Fruit fly (Drosophila melanogaster) whole organism, embryonic: ENCODE data around the gene TwdlV.

ENCODE experiments used
- C15 ChIP-seq: fragments of 200-800 bp; sonication (Bioruptor generic); IDR thresholded peaks from 3 replicates; pipeline ENCODE4 v1.3.6; 2022; ENCODE audit warnings: missing biosample characterization, missing genetic modification characterization
- CG11560 ChIP-seq: fragments of 200-800 bp; sonication (Bioruptor generic); IDR thresholded peaks from 3 replicates; pipeline ENCODE4 v1.3.6; 2022; ENCODE audit warnings: missing biosample characterization, missing genetic modification characterization
- CG11695 ChIP-seq: fragments of 200-800 bp; sonication (Bioruptor generic); IDR thresholded peaks from 3 replicates; pipeline ENCODE4 v1.3.6; 2022; ENCODE audit warnings: missing biosample characterization, missing genetic modification characterization
- CG12744 ChIP-seq: fragments of 200-800 bp; sonication (Bioruptor generic); optimal IDR thresholded peaks from 2 replicates; lab custom pipeline; 2016; ENCODE audit warnings: missing biosample characterization, missing genetic modification characterization
- CG13424 ChIP-seq: fragments of 200-800 bp; sonication (Bioruptor generic); optimal IDR thresholded peaks from 2 replicates; lab custom pipeline; 2019; ENCODE audit warnings: missing biosample characterization, mild to moderate bottlenecking, missing genetic modification characterization, moderate library complexity
- CG13775 ChIP-seq: fragments of 200-800 bp; sonication (Bioruptor generic); optimal IDR thresholded peaks from 3 replicates; lab custom pipeline; 2017; ENCODE audit warnings: missing biosample characterization, mild to moderate bottlenecking, missing genetic modification characterization
- CG14710 ChIP-seq: fragments of 200-800 bp; sonication (Bioruptor generic); optimal IDR thresholded peaks from 3 replicates; lab custom pipeline; 2019; ENCODE audit warnings: missing biosample characterization, mild to moderate bottlenecking, missing genetic modification characterization, moderate library complexity
- CG15011 ChIP-seq: fragments of 200-800 bp; sonication (Bioruptor generic); optimal IDR thresholded peaks from 3 replicates; lab custom pipeline; 2018; ENCODE audit warnings: missing biosample characterization, mild to moderate bottlenecking, missing genetic modification characterization
- CG1529 ChIP-seq: fragments of 200-800 bp; sonication (Bioruptor generic); optimal IDR thresholded peaks from 3 replicates; lab custom pipeline; 2018; ENCODE audit warnings: missing biosample characterization, missing genetic modification characterization
- CG15514 ChIP-seq: fragments of 200-800 bp; sonication (Bioruptor generic); optimal IDR thresholded peaks from 3 replicates; lab custom pipeline; 2017; ENCODE audit warnings: missing biosample characterization, missing genetic modification characterization, mild to moderate bottlenecking, moderate library complexity, missing genetic modification reagents
- CG17359 ChIP-seq: fragments of 200-800 bp; sonication (Bioruptor generic); optimal IDR thresholded peaks from 3 replicates; lab custom pipeline; 2018; ENCODE audit warnings: missing biosample characterization, mild to moderate bottlenecking, missing genetic modification characterization, moderate library complexity
- CG17361 ChIP-seq: fragments of 200-800 bp; sonication (Bioruptor generic); IDR thresholded peaks from 3 replicates; pipeline ENCODE4 v1.3.6; 2022; ENCODE audit warnings: missing biosample characterization, missing genetic modification characterization
- CG2116 ChIP-seq: fragments of 200-800 bp; sonication (Bioruptor generic); optimal IDR thresholded peaks from 3 replicates; lab custom pipeline; 2018; ENCODE audit warnings: missing biosample characterization, mild to moderate bottlenecking, missing genetic modification characterization
- CG30403 ChIP-seq: fragments of 200-800 bp; sonication (Bioruptor generic); optimal IDR thresholded peaks from 3 replicates; lab custom pipeline; 2016; ENCODE audit warnings: missing biosample characterization, missing genetic modification characterization
- CG3995 ChIP-seq: fragments of 200-800 bp; sonication (Bioruptor generic); optimal IDR thresholded peaks from 3 replicates; lab custom pipeline; 2016; ENCODE audit warnings: missing biosample characterization, missing genetic modification characterization
- CG42726 ChIP-seq: fragments of 200-800 bp; sonication (Bioruptor generic); IDR thresholded peaks from 2 replicates; pipeline ENCODE4 v1.3.6; 2022; ENCODE audit warnings: missing biosample characterization, missing genetic modification characterization; ENCODE audit not compliant: partially characterized antibody
- CG43689 ChIP-seq: fragments of 200-800 bp; sonication (Bioruptor generic); IDR thresholded peaks from 2 replicates; pipeline ENCODE4 v1.3.6; 2022; ENCODE audit warnings: missing biosample characterization, missing genetic modification characterization
- CG4617 ChIP-seq: fragments of 200-800 bp; sonication (Bioruptor generic); optimal IDR thresholded peaks from 3 replicates; lab custom pipeline; 2016; ENCODE audit warnings: missing biosample characterization, missing genetic modification characterization, borderline replicate concordance
- CG4820 ChIP-seq: fragments of 200-800 bp; sonication (Bioruptor generic); optimal IDR thresholded peaks from 3 replicates; lab custom pipeline; 2016; ENCODE audit warnings: missing biosample characterization, missing genetic modification characterization
- Dad ChIP-seq: fragments of 200-800 bp; sonication (Bioruptor generic); optimal IDR thresholded peaks from 3 replicates; lab custom pipeline; 2016; ENCODE audit warnings: missing biosample characterization, missing genetic modification characterization
- Dip3 ChIP-seq: fragments of 200-800 bp; sonication (Bioruptor generic); optimal IDR thresholded peaks from 3 replicates; lab custom pipeline; 2016; ENCODE audit warnings: missing biosample characterization, missing genetic modification characterization
- Doc2 ChIP-seq: fragments of 200-800 bp; sonication (Bioruptor generic); IDR thresholded peaks from 2 replicates; pipeline ENCODE4 v1.3.6; 2022; ENCODE audit warnings: missing biosample characterization, missing genetic modification characterization
- Elba2 ChIP-seq: fragments of 200-800 bp; sonication (Bioruptor generic); optimal IDR thresholded peaks from 3 replicates; lab custom pipeline; 2016; ENCODE audit warnings: missing biosample characterization, missing genetic modification characterization
- Ets97D ChIP-seq: fragments of 200-800 bp; sonication (Bioruptor generic); optimal IDR thresholded peaks from 3 replicates; lab custom pipeline; 2016; ENCODE audit warnings: missing biosample characterization, missing genetic modification characterization
- Hr39 ChIP-seq: fragments of >200 bp; optimal IDR thresholded peaks from 2 replicates; lab custom pipeline; 2017
- Hr51 ChIP-seq, 2 experiments: fragments of 200-800 bp; sonication (Bioruptor generic); optimal IDR thresholded peaks; 2 replicates in 1 of 2; 3 replicates in 1 of 2; lab custom pipeline; 2016 to 2018; ENCODE audit warnings: missing biosample characterization in 2 of 2, missing genetic modification characterization in 2 of 2, mild to moderate bottlenecking in 1 of 2, moderate library complexity in 1 of 2
- Hr78 ChIP-seq, 2 experiments: fragments of 200-800 bp in 1 of 2; fragments of >200 bp in 1 of 2; sonication (Bioruptor generic) in 1 of 2; optimal IDR thresholded peaks; 2 replicates each; lab custom pipeline; 2017 to 2019; ENCODE audit warnings: missing biosample characterization in 2 of 2, missing genetic modification characterization in 2 of 2, mild to moderate bottlenecking in 1 of 2, moderate library complexity in 1 of 2
- Sox100B ChIP-seq: fragments of 200-800 bp; sonication (Bioruptor generic); optimal IDR thresholded peaks from 3 replicates; lab custom pipeline; 2018; ENCODE audit warnings: missing biosample characterization, mild to moderate bottlenecking, missing genetic modification characterization
- Ssrp ChIP-seq: fragments of 200-800 bp; sonication (Bioruptor generic); optimal IDR thresholded peaks from 2 replicates; lab custom pipeline; 2018; ENCODE audit warnings: missing biosample characterization, mild to moderate bottlenecking, missing genetic modification characterization, moderate library complexity
- amos ChIP-seq: fragments of 200-800 bp; sonication (Bioruptor generic); IDR thresholded peaks from 2 replicates; pipeline ENCODE4 v1.3.6; 2022; ENCODE audit warnings: missing biosample characterization, missing genetic modification characterization; ENCODE audit not compliant: partially characterized antibody
- ap ChIP-seq: fragments of 200-800 bp; sonication (Bioruptor generic); IDR thresholded peaks from 2 replicates; pipeline ENCODE4 v1.3.6; 2022; ENCODE audit warnings: missing biosample characterization, missing genetic modification characterization
- chif ChIP-seq, 2 experiments: fragments of 200-800 bp; sonication (Bioruptor generic); optimal IDR thresholded peaks; 3 replicates each; lab custom pipeline; 2016; ENCODE audit warnings: missing biosample characterization in 2 of 2, missing genetic modification characterization in 2 of 2
- ci ChIP-seq: fragments of 200-800 bp; sonication (Bioruptor generic); IDR thresholded peaks from 3 replicates; pipeline ENCODE4 v1.3.6; 2022; ENCODE audit warnings: missing biosample characterization, missing genetic modification characterization
- disco-r ChIP-seq: fragments of 200-800 bp; sonication (Bioruptor generic); optimal IDR thresholded peaks from 2 replicates; lab custom pipeline; 2016; ENCODE audit warnings: missing biosample characterization, missing genetic modification characterization
- fd102C ChIP-seq: fragments of 200-800 bp; sonication (Bioruptor generic); optimal IDR thresholded peaks from 2 replicates; lab custom pipeline; 2018; ENCODE audit warnings: missing biosample characterization, mild to moderate bottlenecking, missing genetic modification characterization, moderate library complexity
- gro ChIP-seq: fragments of 200-800 bp; sonication (Bioruptor generic); optimal IDR thresholded peaks from 2 replicates; lab custom pipeline; 2016; ENCODE audit warnings: missing biosample characterization, missing genetic modification characterization
- hb ChIP-seq: fragments of 200-800 bp; sonication (Bioruptor generic); IDR thresholded peaks from 3 replicates; pipeline ENCODE4 v1.3.6; 2022; ENCODE audit warnings: missing biosample characterization, missing genetic modification characterization; ENCODE audit not compliant: partially characterized antibody
- hbn ChIP-seq: fragments of 200-800 bp; sonication (Bioruptor generic); IDR thresholded peaks from 2 replicates; pipeline ENCODE4 v1.3.6; 2022; ENCODE audit warnings: missing biosample characterization, missing genetic modification characterization; ENCODE audit not compliant: partially characterized antibody
- knrl ChIP-seq: fragments of 200-800 bp; sonication (Bioruptor generic); IDR thresholded peaks from 3 replicates; pipeline ENCODE4 v1.3.6; 2022; ENCODE audit warnings: missing biosample characterization, missing genetic modification characterization; ENCODE audit not compliant: partially characterized antibody
- lov ChIP-seq, 2 experiments: fragments of 200-800 bp in 1 of 2; fragments of >200 bp in 1 of 2; sonication (Bioruptor generic) in 1 of 2; IDR thresholded peaks in 1 of 2; optimal IDR thresholded peaks in 1 of 2; 2 replicates in 1 of 2; 3 replicates in 1 of 2; pipeline versions ENCODE4 v1.3.6 to Lab custom; 2017 to 2022; ENCODE audit warnings: missing biosample characterization in 1 of 2, missing genetic modification characterization in 1 of 2
- org-1 ChIP-seq: fragments of 200-800 bp; sonication (Bioruptor generic); optimal IDR thresholded peaks from 2 replicates; lab custom pipeline; 2017; ENCODE audit warnings: missing biosample characterization, missing genetic modification characterization
- pnt ChIP-seq: fragments of 200-800 bp; sonication (Bioruptor generic); optimal IDR thresholded peaks from 3 replicates; lab custom pipeline; 2016; ENCODE audit warnings: missing biosample characterization, missing genetic modification characterization
- prd ChIP-seq, 3 experiments: fragments of >200 bp in 2 of 3; fragments of 200-800 bp in 1 of 3; sonication (Bioruptor generic) in 1 of 3; optimal IDR thresholded peaks in 2 of 3; IDR thresholded peaks in 1 of 3; 2 replicates in 2 of 3; 3 replicates in 1 of 3; pipeline versions ENCODE4 v1.3.6 to Lab custom; 2017 to 2022; ENCODE audit warnings: missing biosample characterization in 1 of 3, missing genetic modification characterization in 1 of 3
- psq ChIP-seq: fragments of 200-800 bp; sonication (Bioruptor generic); optimal IDR thresholded peaks from 2 replicates; lab custom pipeline; 2017; ENCODE audit warnings: missing biosample characterization, missing genetic modification characterization

TwdlV gene

dm6 chr3R:4229137-4229764 is 25.3 kb upstream of the TwdlV start, which contains the start of gene DhpD (continued):
- peak; percentile 78 for TF ChIP-seq CG17361 (GFP tag; lab: Robert Waterston, UW)
- TF ChIP-seq Dip3 (GFP tag; lab: Kevin White, UChicago), result peak; percentile 73
- peak; percentile 56; the same call in 1 of the 3 replicates for TF ChIP-seq CG11560 (tag; lab: Robert Waterston, UW)
- TF ChIP-seq knrl (GFP tag; lab: Robert Waterston, UW), result peak; percentile 85
- peak; percentile 6 for TF ChIP-seq org-1
- TF ChIP-seq gro (GFP tag; lab: Kevin White, UChicago), result peak; percentile 29
- TF ChIP-seq CG3995 (GFP tag; lab: Kevin White, UChicago), result peak; percentile 94
- TF ChIP-seq CG14710, result peak; percentile 66
- TF ChIP-seq CG13775, result peak; percentile 55
- TF ChIP-seq chif (GFP tag; optimal IDR thresholded peaks at IDR 0.05; lab: Kevin White, UChicago), result peak; percentile 4 to 38
- TF ChIP-seq hbn (GFP tag; lab: Robert Waterston, UW), result no peak
- peak; percentile 29 for TF ChIP-seq CG4617 (GFP tag; lab: Kevin White, UChicago)
- peak; percentile 67 for TF ChIP-seq CG15514 (GFP tag; lab: Kevin White, UChicago)
- no peak for TF ChIP-seq Hr78 (GFP tag; optimal IDR thresholded peaks at IDR 0.05; lab: Kevin White, UChicago)
- peak; percentile 58 for TF ChIP-seq CG4820 (GFP tag; lab: Kevin White, UChicago)
- TF ChIP-seq lov (optimal IDR thresholded peaks at IDR 0.05; lab: Kevin White, UChicago), result no peak
- TF ChIP-seq lov (GFP tag; IDR thresholded peaks at IDR 0.05; lab: Robert Waterston, UW), result peak; percentile 78; the same call in 2 of the 3 replicates
- no peak for TF ChIP-seq disco-r (GFP tag; lab: Kevin White, UChicago)
- no peak for TF ChIP-seq fd102C (GFP tag; lab: Kevin White, UChicago)
- 0 out of 3 replicates have a peak, but pooled peaks have one; percentile 32 for TF ChIP-seq CG11695

dm6 chr3R:4232139-4233017 is 22.1 kb upstream of the TwdlV start, which contains the start of gene CG14641:
Gene CG14641, minus strand, starts transcription at chr3R:4232342.
- TF ChIP-seq CG12744, result no peak
- no peak for TF ChIP-seq CG1529 (GFP tag; lab: Kevin White, UChicago)
- peak; percentile 61 for TF ChIP-seq CG4617 (GFP tag; lab: Kevin White, UChicago)
- peak; percentile 23 for TF ChIP-seq CG14710
- TF ChIP-seq ci (GFP tag; lab: Robert Waterston, UW), result no peak
- peak; percentile 31 for TF ChIP-seq CG2116 (GFP tag; lab: Kevin White, UChicago)
- no peak for TF ChIP-seq C15 (GFP tag; lab: Robert Waterston, UW)
- TF ChIP-seq ap (GFP tag; lab: Robert Waterston, UW), result 0 out of 2 replicates have a peak, but pooled peaks have one; percentile 11
- no peak for TF ChIP-seq Ets97D (GFP tag; lab: Kevin White, UChicago)
- TF ChIP-seq Hr78 (GFP tag; optimal IDR thresholded peaks at IDR 0.05; lab: Kevin White, UChicago), result peak in 1 of 2 experiments; percentile 44
- TF ChIP-seq Dad, result no peak
- no peak for TF ChIP-seq prd (optimal IDR thresholded peaks at IDR 0.05; lab: Kevin White, UChicago)
- TF ChIP-seq prd (GFP tag; IDR thresholded peaks at IDR 0.05; lab: Robert Waterston, UW), result peak; percentile 32; the same call in 1 of the 3 replicates
- no peak for TF ChIP-seq pnt (GFP tag; lab: Kevin White, UChicago)
- TF ChIP-seq CG17361 (GFP tag; lab: Robert Waterston, UW), result peak; percentile 62
- TF ChIP-seq CG30403 (GFP tag; lab: Kevin White, UChicago), result peak; percentile 19
- no peak for TF ChIP-seq psq (GFP tag; lab: Kevin White, UChicago)
- TF ChIP-seq Elba2 (GFP tag; lab: Kevin White, UChicago), result no peak
- no peak for TF ChIP-seq Doc2 (GFP tag; lab: Robert Waterston, UW)
- no peak for TF ChIP-seq CG15011 (GFP tag; lab: Kevin White, UChicago)
- TF ChIP-seq CG13424 (tag; lab: Kevin White, UChicago), result no peak
- peak; percentile 60 for TF ChIP-seq CG42726 (GFP tag; lab: Robert Waterston, UW)
- TF ChIP-seq CG17359 (tag; lab: Kevin White, UChicago), result no peak
- peak; percentile 56; the same call in 1 of the 3 replicates for TF ChIP-seq hb
- TF ChIP-seq Sox100B (GFP tag; lab: Kevin White, UChicago), result no peak
- peak; percentile 73 for TF ChIP-seq amos
- no peak for TF ChIP-seq Hr51 (GFP tag; optimal IDR thresholded peaks at IDR 0.05; lab: Kevin White, UChicago)
- peak; percentile 4 for TF ChIP-seq Ssrp (tag; lab: Kevin White, UChicago)
- no peak for TF ChIP-seq Hr39 (lab: Kevin White, UChicago)
- no peak for TF ChIP-seq CG43689 (GFP tag; lab: Robert Waterston, UW)
